Fruit fly (Drosophila melanogaster) whole organism, embryonic: ENCODE results near the gene CG18749.

Experiments
- CG4730 ChIP-seq: fragments of 200-800 bp; sonication (Bioruptor generic); IDR thresholded peaks from 2 replicates; pipeline ENCODE4 v1.3.6; 2022; ENCODE audit warnings: missing biosample characterization, missing genetic modification characterization
- CG4820 ChIP-seq: fragments of 200-800 bp; sonication (Bioruptor generic); optimal IDR thresholded peaks from 3 replicates; lab custom pipeline; 2016; ENCODE audit warnings: missing biosample characterization, missing genetic modification characterization
- CG8478 ChIP-seq: fragments of >200 bp; optimal IDR thresholded peaks from 2 replicates; lab custom pipeline; 2018
- Dref ChIP-seq: fragments of 200-800 bp; sonication (Bioruptor generic); IDR thresholded peaks from 2 replicates; pipeline ENCODE4 v1.3.6; 2022; ENCODE audit warnings: missing biosample characterization, missing genetic modification characterization
- Nf-YC ChIP-seq: fragments of 200-800 bp; optimal IDR thresholded peaks from 3 replicates; lab custom pipeline; 2019; ENCODE audit warnings: missing biosample characterization, mild to moderate bottlenecking, missing genetic modification characterization, moderate library complexity
- Rfx ChIP-seq: fragments of 200-800 bp; sonication (Bioruptor generic); IDR thresholded peaks from 2 replicates; pipeline ENCODE4 v1.3.6; 2022; ENCODE audit warnings: missing biosample characterization, missing genetic modification characterization
- ato ChIP-seq: fragments of 200-800 bp; sonication (Bioruptor generic); IDR thresholded peaks from 2 replicates; pipeline ENCODE4 v1.3.6; 2022; ENCODE audit warnings: missing biosample characterization, missing genetic modification characterization; ENCODE audit not compliant: partially characterized antibody
- gro ChIP-seq: fragments of 200-800 bp; sonication (Bioruptor generic); optimal IDR thresholded peaks from 2 replicates; lab custom pipeline; 2016; ENCODE audit warnings: missing biosample characterization, missing genetic modification characterization
- ken ChIP-seq: fragments of 200-800 bp; sonication (Bioruptor generic); IDR thresholded peaks from 3 replicates; pipeline ENCODE4 v1.3.6; 2022; ENCODE audit warnings: missing biosample characterization, missing genetic modification characterization
- pho ChIP-seq: fragments of 200-800 bp; sonication (Bioruptor generic); optimal IDR thresholded peaks from 2 replicates; lab custom pipeline; 2016; ENCODE audit warnings: missing biosample characterization, missing genetic modification characterization
- so ChIP-seq: fragments of 200-800 bp; sonication (Bioruptor generic); IDR thresholded peaks from 3 replicates; pipeline ENCODE4 v1.3.6; 2022; ENCODE audit warnings: missing biosample characterization, missing genetic modification characterization
- trem ChIP-seq: fragments of 200-800 bp; optimal IDR thresholded peaks from 3 replicates; lab custom pipeline; 2019; ENCODE audit warnings: missing biosample characterization, mild to moderate bottlenecking, missing genetic modification characterization, moderate library complexity
- ttk ChIP-seq: fragments of 200-800 bp; sonication (Bioruptor generic); IDR thresholded peaks from 2 replicates; pipeline ENCODE4 v2.1.2; 2022; ENCODE audit warnings: missing biosample characterization, missing genetic modification characterization

DNA sequence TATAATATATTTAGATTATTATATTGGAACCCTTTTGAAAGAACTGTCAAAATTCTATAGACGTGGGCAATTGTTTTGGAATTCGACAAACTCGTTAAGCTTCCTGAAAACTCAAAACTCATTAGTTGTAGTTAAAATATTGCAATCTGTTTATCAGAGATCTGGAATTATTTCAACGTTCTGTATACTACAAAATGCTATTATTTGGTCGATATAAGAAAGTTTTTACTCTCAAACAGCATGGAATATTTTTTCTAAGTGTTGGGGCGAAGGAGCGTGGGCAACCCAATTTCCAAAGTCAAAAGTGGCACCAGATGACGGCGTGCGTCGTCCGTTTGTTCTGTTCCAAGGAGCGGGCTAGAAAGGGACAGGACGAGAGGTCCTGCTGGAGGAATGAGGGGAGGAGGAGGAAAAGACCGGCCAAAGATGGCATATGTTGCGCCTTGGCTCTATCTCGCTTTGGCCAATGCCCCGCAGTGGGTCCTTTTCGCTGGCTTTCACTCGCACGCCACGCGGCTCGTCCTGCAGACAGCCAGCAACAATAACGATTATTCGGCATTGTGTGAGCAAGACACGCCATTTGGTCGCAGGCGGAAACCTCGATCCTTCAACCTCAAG, 42.0 kb downstream of the CG18749 start:
- TF ChIP-seq CG4820 (GFP tag; lab: Kevin White, UChicago) (no peak), ken (GFP tag; lab: Robert Waterston, UW) (no peak), Rfx (GFP tag; lab: Robert Waterston, UW) (no peak), ato (GFP tag; lab: Robert Waterston, UW) (peak; percentile 42; the same call in 1 of the 2 replicates), CG4730 (no peak), trem (tag; lab: Kevin White, UChicago) (peak; percentile 9), so (GFP tag; lab: Robert Waterston, UW) (no peak), gro (no peak), CG8478 (no peak), ttk (GFP tag; lab: Robert Waterston, UW) (no peak), Dref (GFP tag; lab: Robert Waterston, UW) (no peak), pho (GFP tag; lab: Kevin White, UChicago) (no peak), Nf-YC (no peak)
